Worm (Caenorhabditis elegans) whole organism, L4 larva: ENCODE measurements around the gene VW02B12L.2.

Experiments used
- F26F4.8 ChIP-seq: fragments of 200-800 bp; sonication (Bioruptor generic); conservative IDR thresholded peaks from 2 replicates; pipeline ENCODE4 v1.3.6; 2022; ENCODE audit warnings: missing genetic modification characterization, missing compliant biosample characterization
- F44E2.7 ChIP-seq: fragments of 200-800 bp; sonication (Bioruptor generic); IDR thresholded peaks from 2 replicates; pipeline ENCODE4 v2.1.2; 2022; ENCODE audit warnings: missing genetic modification characterization, missing compliant biosample characterization
- R02D3.7 ChIP-seq: fragments of 150-350 bp; sonication (generic microtip); optimal IDR thresholded peaks from 3 replicates; lab custom pipeline; 2014; ENCODE audit warnings: missing biosample characterization, missing genetic modification characterization
- T20F7.1 ChIP-seq: fragments of 200-800 bp; sonication (Bioruptor generic); optimal IDR thresholded peaks from 2 replicates; lab custom pipeline; 2018; ENCODE audit warnings: mild to moderate bottlenecking, missing genetic modification characterization, missing compliant biosample characterization
- T26A8.4 ChIP-seq: fragments of 200-800 bp; sonication (Bioruptor generic); IDR thresholded peaks from 2 replicates; pipeline ENCODE4 v1.3.6; 2022; ENCODE audit warnings: missing genetic modification characterization, missing compliant biosample characterization
- Y105C5A.15 ChIP-seq: fragments of 200-800 bp; sonication (Bioruptor generic); IDR thresholded peaks from 2 replicates; pipeline ENCODE4 v1.3.6; 2022; ENCODE audit warnings: missing genetic modification characterization, missing compliant biosample characterization
- Y5F2A.4 ChIP-seq: fragments of 200-800 bp; sonication (Bioruptor generic); optimal IDR thresholded peaks from 2 replicates; lab custom pipeline; 2018; ENCODE audit warnings: mild to moderate bottlenecking, missing genetic modification characterization, missing compliant biosample characterization
- ZK546.5 ChIP-seq, 2 experiments: sonication (generic microtip); optimal IDR thresholded peaks; 2 replicates each; lab custom pipeline; 2017; ENCODE audit warnings: missing biosample characterization in 2 of 2, missing genetic modification characterization in 2 of 2
- ama-1 ChIP-seq: fragments of 150-350 bp; optimal IDR thresholded peaks from 2 replicates; lab custom pipeline; 2014; ENCODE audit warnings: inconsistent platforms, mixed read lengths
- ceh-20 ChIP-seq: fragments of 200-800 bp; sonication (Bioruptor generic); IDR thresholded peaks from 2 replicates; pipeline ENCODE4 v1.3.6; 2022; ENCODE audit warnings: missing genetic modification reagents, missing genetic modification characterization, missing compliant biosample characterization
- ceh-62 ChIP-seq: sonication (generic microtip); optimal IDR thresholded peaks from 2 replicates; lab custom pipeline; 2017; ENCODE audit warnings: missing biosample characterization, missing genetic modification characterization
- dmd-6 ChIP-seq: fragments of 200-800 bp; sonication (Bioruptor generic); IDR thresholded peaks from 2 replicates; pipeline ENCODE4 v1.3.6; 2022; ENCODE audit warnings: missing genetic modification reagents, missing genetic modification characterization, missing compliant biosample characterization
- dmd-8 ChIP-seq: fragments of 200-800 bp; sonication (Bioruptor generic); IDR thresholded peaks from 2 replicates; pipeline ENCODE4 v1.3.6; 2022; ENCODE audit warnings: missing genetic modification characterization, missing compliant biosample characterization
- dpl-1 ChIP-seq: fragments of 150-350 bp; optimal IDR thresholded peaks from 2 replicates; lab custom pipeline; 2014; ENCODE audit warnings: missing biosample characterization, missing genetic modification reagents, missing genetic modification characterization
- duxl-1 ChIP-seq: sonication (generic microtip); optimal IDR thresholded peaks from 2 replicates; lab custom pipeline; 2016; ENCODE audit warnings: mild to moderate bottlenecking, missing genetic modification characterization, moderate library complexity, missing compliant biosample characterization; ENCODE audit not compliant: poor library complexity
- dve-1 ChIP-seq: sonication (generic microtip); optimal IDR thresholded peaks from 2 replicates; lab custom pipeline; 2017; ENCODE audit warnings: antibody characterized with exemption, mild to moderate bottlenecking, missing genetic modification characterization, missing compliant biosample characterization; ENCODE audit not compliant: insufficient read depth
- egl-27 ChIP-seq: sonication (generic microtip); optimal IDR thresholded peaks from 3 replicates; lab custom pipeline; 2017; ENCODE audit warnings: missing biosample characterization, missing genetic modification reagents, missing genetic modification characterization
- egl-43 ChIP-seq: fragments of 200-800 bp; sonication (Bioruptor generic); IDR thresholded peaks from 2 replicates; pipeline ENCODE4 v1.3.6; 2022; ENCODE audit warnings: missing genetic modification reagents, missing genetic modification characterization, missing compliant biosample characterization
- fos-1 ChIP-seq: fragments of 150-350 bp; optimal IDR thresholded peaks from 2 replicates; lab custom pipeline; 2014; ENCODE audit warnings: missing biosample characterization, missing genetic modification characterization
- hlh-11 ChIP-seq: fragments of 200-800 bp; sonication (Bioruptor generic); optimal IDR thresholded peaks from 2 replicates; lab custom pipeline; 2018; ENCODE audit warnings: mild to moderate bottlenecking, missing genetic modification characterization, missing compliant biosample characterization
- hlh-30 ChIP-seq: sonication (generic microtip); optimal IDR thresholded peaks from 2 replicates; lab custom pipeline; 2017; ENCODE audit warnings: antibody characterized with exemption, mild to moderate bottlenecking, missing genetic modification characterization, missing compliant biosample characterization; ENCODE audit not compliant: insufficient read depth
- hmg-1.1 ChIP-seq: fragments of 200-800 bp; sonication (Bioruptor generic); IDR thresholded peaks from 2 replicates; pipeline ENCODE4 v1.3.6; 2022; ENCODE audit warnings: missing genetic modification reagents, missing genetic modification characterization, missing compliant biosample characterization
- lin-15B ChIP-seq: fragments of 150-350 bp; sonication (generic microtip); optimal IDR thresholded peaks from 3 replicates; lab custom pipeline; 2014; ENCODE audit warnings: missing biosample characterization, missing genetic modification characterization
- lin-38 ChIP-seq: fragments of 200-800 bp; sonication (Bioruptor generic); IDR thresholded peaks from 2 replicates; pipeline ENCODE4 v1.3.6; 2022; ENCODE audit warnings: missing genetic modification reagents, missing genetic modification characterization, missing compliant biosample characterization
- lsy-2 ChIP-seq, 2 experiments: fragments of 150-350 bp in 1 of 2; sonication (generic microtip) in 1 of 2; optimal IDR thresholded peaks; 2 replicates each; lab custom pipeline; 2014 to 2017; ENCODE audit warnings: missing biosample characterization in 2 of 2, missing genetic modification characterization in 2 of 2
- madf-5 ChIP-seq, 2 experiments: fragments of 200-800 bp; sonication (Bioruptor generic); IDR thresholded peaks; 2 replicates each; pipeline ENCODE4 v1.3.6; 2022; ENCODE audit warnings: missing compliant biosample characterization in 2 of 2, missing genetic modification characterization in 2 of 2
- mdt-29 ChIP-seq: fragments of 200-800 bp; sonication (Bioruptor generic); IDR thresholded peaks from 2 replicates; pipeline ENCODE4 v1.3.6; 2022; ENCODE audit warnings: missing genetic modification reagents, missing genetic modification characterization, missing compliant biosample characterization
- mes-2 ChIP-seq: sonication (generic microtip); optimal IDR thresholded peaks from 2 replicates; lab custom pipeline; 2016; ENCODE audit warnings: missing genotype, mild to moderate bottlenecking, missing genetic modification characterization, missing compliant biosample characterization; ENCODE audit not compliant: poor library complexity, severe bottlenecking
- nhr-111 ChIP-seq: fragments of 200-800 bp; sonication (Bioruptor generic); optimal IDR thresholded peaks from 2 replicates; lab custom pipeline; 2018; ENCODE audit warnings: mild to moderate bottlenecking, missing genetic modification characterization, missing compliant biosample characterization
- nhr-28 ChIP-seq: fragments of 150-350 bp; optimal IDR thresholded peaks from 2 replicates; lab custom pipeline; 2014; ENCODE audit warnings: missing biosample characterization, missing genetic modification characterization
- nhr-41 ChIP-seq: fragments of 200-800 bp; sonication (Bioruptor generic); IDR thresholded peaks from 2 replicates; pipeline ENCODE4 v1.3.6; 2022; ENCODE audit warnings: missing genetic modification reagents, missing genetic modification characterization, missing compliant biosample characterization
- nhr-6 ChIP-seq: fragments of 150-350 bp; optimal IDR thresholded peaks from 2 replicates; lab custom pipeline; 2014; ENCODE audit warnings: missing biosample characterization, missing genetic modification characterization
- pqm-1 ChIP-seq: sonication (generic microtip); optimal IDR thresholded peaks from 2 replicates; lab custom pipeline; 2017; ENCODE audit warnings: missing biosample characterization, missing genetic modification characterization
- saeg-2 ChIP-seq: fragments of 200-800 bp; sonication (Bioruptor generic); IDR thresholded peaks from 2 replicates; pipeline ENCODE4 v1.3.6; 2022; ENCODE audit warnings: missing genetic modification reagents, missing genetic modification characterization, missing compliant biosample characterization
- sdz-12 ChIP-seq: fragments of 200-800 bp; sonication (Bioruptor generic); optimal IDR thresholded peaks from 2 replicates; lab custom pipeline; 2018; ENCODE audit warnings: mild to moderate bottlenecking, missing genetic modification characterization, missing compliant biosample characterization
- skn-1 ChIP-seq: fragments of 150-350 bp; optimal IDR thresholded peaks from 2 replicates; lab custom pipeline; 2014; ENCODE audit warnings: missing biosample characterization, missing genetic modification characterization
- spr-1 ChIP-seq: sonication (generic microtip); optimal IDR thresholded peaks from 2 replicates; lab custom pipeline; 2016; ENCODE audit warnings: mild to moderate bottlenecking, missing genetic modification characterization, missing compliant biosample characterization
- tag-97 ChIP-seq: fragments of 200-800 bp; sonication (Bioruptor generic); IDR thresholded peaks from 2 replicates; pipeline ENCODE4 v1.3.6; 2022; ENCODE audit warnings: missing genetic modification characterization, missing compliant biosample characterization
- tra-1 ChIP-seq: fragments of 200-800 bp; sonication (Bioruptor generic); IDR thresholded peaks from 2 replicates; pipeline ENCODE4 v1.3.6; 2022; ENCODE audit warnings: missing genetic modification reagents, missing genetic modification characterization, missing compliant biosample characterization
- unc-39 ChIP-seq: sonication (generic microtip); optimal IDR thresholded peaks from 2 replicates; lab custom pipeline; 2017; ENCODE audit warnings: missing biosample characterization, missing genetic modification characterization
- unc-62 ChIP-seq, 3 experiments: fragments of 150-350 bp in 1 of 3; sonication (generic microtip); optimal IDR thresholded peaks in 2 of 3; peaks in 1 of 3; 1 replicate in 1 of 3; 2 replicates in 2 of 3; lab custom pipeline; 2014 to 2017; ENCODE audit warnings: missing biosample characterization in 3 of 3, missing genetic modification characterization in 3 of 3, missing genetic modification reagents in 3 of 3, missing genotype in 1 of 3
- zfp-3 ChIP-seq: fragments of 200-800 bp; sonication (Bioruptor generic); conservative IDR thresholded peaks from 2 replicates; pipeline ENCODE4 v1.3.6; 2022; ENCODE audit warnings: missing genetic modification reagents, missing genetic modification characterization, missing compliant biosample characterization
- zip-2 ChIP-seq: fragments of 150-350 bp; optimal IDR thresholded peaks from 2 replicates; lab custom pipeline; 2014; ENCODE audit warnings: missing biosample characterization, missing genetic modification characterization
- ztf-7 ChIP-seq: fragments of 150-350 bp; optimal IDR thresholded peaks from 2 replicates; lab custom pipeline; 2014; ENCODE audit warnings: missing biosample characterization, missing genetic modification characterization

VW02B12L.2 gene

DNA sequence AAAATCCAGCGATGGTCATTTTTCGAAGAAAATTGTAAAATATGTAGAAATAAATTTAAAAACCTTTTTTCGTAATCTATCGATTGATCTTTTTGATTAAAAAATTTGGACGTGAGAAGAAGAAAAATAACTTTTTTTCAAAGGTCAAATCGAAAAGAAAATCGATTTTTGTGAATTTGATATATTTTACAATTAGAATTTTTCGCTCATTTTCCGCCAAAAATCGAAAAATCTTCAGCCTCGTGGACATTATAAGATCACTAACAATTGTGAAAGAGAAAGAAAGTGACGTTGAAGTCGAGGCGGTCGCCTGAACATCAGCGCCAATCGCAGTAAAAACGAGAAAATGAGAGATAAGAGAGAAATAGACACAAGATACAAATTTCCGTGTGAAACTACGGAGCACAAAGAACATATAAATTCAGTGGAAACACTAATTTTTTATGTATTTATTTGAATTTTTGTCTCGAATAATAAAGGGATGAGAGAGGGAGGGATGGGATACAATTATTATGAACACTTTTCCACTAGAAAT, 29.5 kb upstream of the VW02B12L.2 start, which contains the start of gene cisd-1 (continued):
- TF ChIP-seq Y5F2A.4 (GFP tag; lab: Kevin White, UChicago) (no peak), nhr-111 (no peak), dmd-8 (GFP tag; lab: Robert Waterston, UW) (no peak), Y105C5A.15 (GFP tag; lab: Robert Waterston, UW) (no peak), saeg-2 (no peak), F44E2.7 (GFP tag; lab: Robert Waterston, UW) (no peak), mdt-29 (GFP tag; lab: Robert Waterston, UW) (no peak), lin-15B (tag; lab: Kevin White, UChicago) (no peak), dve-1 (tag; lab: Kevin White, UChicago) (peak; percentile 7), T26A8.4 (GFP tag; lab: Robert Waterston, UW) (no peak), hlh-11 (tag; lab: Kevin White, UChicago) (peak; percentile 53), tag-97 (no peak), hlh-30 (peak; percentile 13), skn-1 (no peak), ceh-62 (tag; lab: Kevin White, UChicago) (no peak), spr-1 (tag; lab: Kevin White, UChicago) (no peak), unc-62 (GFP tag; optimal IDR thresholded peaks at IDR 0.05 in 1 of 2; lab: Kevin White, UChicago) (no peak), unc-62 (tag; optimal IDR thresholded peaks at IDR 0.05; lab: Kevin White, UChicago) (no peak), mes-2 (tag; lab: Kevin White, UChicago) (peak; percentile 11), egl-43 (GFP tag; lab: Robert Waterston, UW) (no peak), lin-38 (GFP tag; lab: Robert Waterston, UW) (no peak), nhr-6 (tag; lab: Kevin White, UChicago) (no peak)

DNA sequence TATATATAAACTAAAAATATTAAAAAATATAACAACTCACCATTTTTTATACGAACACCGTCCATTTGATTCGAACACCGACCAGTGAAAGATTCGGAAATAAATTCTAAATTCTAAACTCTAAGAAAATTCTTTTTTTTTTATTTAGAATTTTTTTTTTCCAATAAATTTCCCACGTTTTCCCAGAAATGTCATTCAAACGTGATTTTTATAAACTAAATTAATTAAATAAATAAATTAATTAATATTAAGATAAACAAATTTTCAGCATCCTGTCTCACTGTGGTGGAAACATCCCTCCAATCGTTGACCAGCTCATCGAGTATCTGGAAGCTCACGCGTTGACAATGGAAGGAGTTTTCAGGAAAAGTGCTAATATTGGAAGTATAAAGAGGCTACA, 27.4 kb upstream of the VW02B12L.2 start, which contains the start of gene klp-17:
TSS of gene klp-17 (minus strand) at position 101 of the 400 bp plus-strand sequence.
- TF ChIP-seq fos-1 (tag; lab: Kevin White, UChicago) (no peak), tra-1 (GFP tag; lab: Robert Waterston, UW) (no peak), sdz-12 (GFP tag; lab: Kevin White, UChicago) (no peak), madf-5 (GFP tag; IDR thresholded peaks at IDR 0.05; lab: Robert Waterston, UW) (no peak), spr-1 (tag; lab: Kevin White, UChicago) (no peak), ZK546.5 (tag; optimal IDR thresholded peaks at IDR 0.05; lab: Kevin White, UChicago) (no peak), dmd-6 (no peak), egl-27 (tag; lab: Kevin White, UChicago) (no peak), ceh-62 (tag; lab: Kevin White, UChicago) (no peak), ceh-20 (no peak), ama-1 (lab: Kevin White, UChicago) (no peak), mes-2 (tag; lab: Kevin White, UChicago) (no peak), zip-2 (tag; lab: Kevin White, UChicago) (no peak), unc-39 (tag; lab: Kevin White, UChicago) (no peak), pqm-1 (tag; lab: Kevin White, UChicago) (no peak), T20F7.1 (GFP tag; lab: Kevin White, UChicago) (no peak), dpl-1 (GFP tag; lab: Kevin White, UChicago) (no peak)

DNA sequence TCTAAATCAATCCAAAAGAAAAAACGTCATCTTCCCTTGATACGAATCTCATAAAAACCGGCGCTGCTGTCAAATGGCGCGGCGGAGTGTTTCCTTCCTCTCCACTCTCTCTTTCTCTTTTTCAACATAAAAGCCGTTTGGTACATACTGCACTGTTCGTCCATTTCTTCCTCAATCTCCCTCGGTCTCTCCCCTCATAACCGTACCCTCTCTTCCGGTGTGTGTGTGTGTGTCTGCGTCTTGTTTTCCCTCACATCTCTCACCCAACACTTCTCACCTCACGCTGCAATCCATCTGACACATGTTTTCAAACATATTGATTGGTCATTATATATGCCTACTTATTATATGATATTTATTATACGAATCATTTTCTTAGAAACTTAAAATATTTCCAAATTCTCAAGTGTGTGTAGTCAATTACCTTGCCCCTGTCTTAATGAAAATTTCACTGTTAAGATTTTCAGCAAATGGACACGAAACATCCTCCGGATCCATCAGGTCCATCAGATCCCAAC, 24.4 kb upstream of the VW02B12L.2 start, which contains the start of the genes aars-1 and rga-1:
TSS of gene aars-1 (minus strand) at position 71 of the 518 bp plus-strand sequence.
TSS of gene rga-1 (plus strand) at position 468 of the 518 bp plus-strand sequence.
- TF ChIP-seq hmg-1.1 (GFP tag; lab: Robert Waterston, UW) (peak; percentile 45; the same call in 1 of the 2 replicates), nhr-28 (tag; lab: Kevin White, UChicago) (peak; percentile 86), skn-1 (no peak), ztf-7 (tag; lab: Kevin White, UChicago) (no peak), ceh-20 (no peak), zfp-3 (no peak), dmd-8 (GFP tag; lab: Robert Waterston, UW) (no peak), hlh-11 (tag; lab: Kevin White, UChicago) (peak; percentile 94), duxl-1 (tag; lab: Kevin White, UChicago) (no peak), dve-1 (tag; lab: Kevin White, UChicago) (peak; percentile 79), lin-15B (tag; lab: Kevin White, UChicago) (no peak), nhr-41 (no peak), pqm-1 (tag; lab: Kevin White, UChicago) (peak; percentile 46), F26F4.8 (GFP tag; lab: Robert Waterston, UW) (no peak), R02D3.7 (tag; lab: Kevin White, UChicago) (no peak), egl-27 (tag; lab: Kevin White, UChicago) (no peak), lsy-2 (tag; optimal IDR thresholded peaks at IDR 0.05; lab: Kevin White, UChicago) (peak in 1 of 2 experiments; percentile 72), ama-1 (lab: Kevin White, UChicago) (no peak), nhr-111 (no peak), tag-97 (no peak)
